Worm (Caenorhabditis elegans) whole organism, late embryonic: Measurements from ENCODE around the gene seb-3.

Experiments used
- ceh-45 ChIP-seq: fragments of 200-800 bp; sonication (Bioruptor generic); IDR thresholded peaks from 2 replicates; pipeline ENCODE4 v1.3.6; 2022; ENCODE audit warnings: missing genetic modification reagents, missing genetic modification characterization, missing compliant biosample characterization
- elt-2 ChIP-seq: sonication (generic microtip); optimal IDR thresholded peaks from 2 replicates; lab custom pipeline; 2016; ENCODE audit warnings: missing genetic modification reagents, missing genetic modification characterization, missing compliant biosample characterization
- elt-4 ChIP-seq: sonication (generic microtip); optimal IDR thresholded peaks from 2 replicates; lab custom pipeline; 2016; ENCODE audit warnings: missing genetic modification characterization, missing compliant biosample characterization
- hlh-13 ChIP-seq: fragments of 200-800 bp; sonication (Bioruptor generic); optimal IDR thresholded peaks from 2 replicates; lab custom pipeline; 2018; ENCODE audit warnings: mild to moderate bottlenecking, missing genetic modification characterization, missing compliant biosample characterization
- odd-2 ChIP-seq: sonication (generic microtip); optimal IDR thresholded peaks from 2 replicates; lab custom pipeline; 2017; ENCODE audit warnings: antibody characterized with exemption, mild to moderate bottlenecking, missing genetic modification characterization, missing compliant biosample characterization
- tbx-2 ChIP-seq: sonication (generic microtip); optimal IDR thresholded peaks from 2 replicates; lab custom pipeline; 2016; ENCODE audit warnings: missing genetic modification characterization, missing compliant biosample characterization

- TF ChIP-seq elt-2 (no peak), elt-4 (tag; lab: Kevin White, UChicago) (no peak), odd-2 (tag; lab: Kevin White, UChicago) (no peak), tbx-2 (no peak), ceh-45 (GFP tag; lab: Robert Waterston, UW) (no peak), hlh-13 (GFP tag; lab: Kevin White, UChicago) (no peak)
Measured at ce11 chrX:15057900-15058299, 31.8 kb downstream of the seb-3 start.
